Worm (Caenorhabditis elegans) whole organism, mixed stage, embryonic: Measurements from ENCODE around the gene spop-1.

Experiments
- bed-3 ChIP-seq: fragments of 200-800 bp; sonication (Bioruptor generic); optimal IDR thresholded peaks from 3 replicates; lab custom pipeline; 2018; ENCODE audit warnings: mild to moderate bottlenecking, missing genetic modification characterization, moderate library complexity, missing compliant biosample characterization
- ceh-39 ChIP-seq: fragments of 150-350 bp; optimal IDR thresholded peaks from 2 replicates; lab custom pipeline; 2014; ENCODE audit warnings: missing biosample characterization, missing genetic modification characterization
- ceh-83 ChIP-seq: fragments of 200-800 bp; sonication (Bioruptor generic); optimal IDR thresholded peaks from 2 replicates; lab custom pipeline; 2018; ENCODE audit warnings: mild to moderate bottlenecking, missing genetic modification characterization, missing compliant biosample characterization
- cnd-1 ChIP-seq: fragments of 200-800 bp; sonication (Bioruptor generic); optimal IDR thresholded peaks from 2 replicates; lab custom pipeline; 2018; ENCODE audit warnings: mild to moderate bottlenecking, missing genetic modification characterization, missing compliant biosample characterization
- ham-2 ChIP-seq: fragments of 200-800 bp; sonication (Bioruptor generic); optimal IDR thresholded peaks from 2 replicates; lab custom pipeline; 2018; ENCODE audit warnings: mild to moderate bottlenecking, missing genetic modification characterization, missing compliant biosample characterization
- lsy-2 ChIP-seq: fragments of 150-350 bp; optimal IDR thresholded peaks from 2 replicates; lab custom pipeline; 2014; ENCODE audit warnings: missing biosample characterization, missing genetic modification characterization
- mls-2 ChIP-seq: sonication (generic microtip); optimal IDR thresholded peaks from 2 replicates; lab custom pipeline; 2016; ENCODE audit warnings: mild to moderate bottlenecking, missing genetic modification characterization, moderate library complexity, missing compliant biosample characterization
- nhr-12 ChIP-seq: fragments of 150-350 bp; optimal IDR thresholded peaks from 2 replicates; lab custom pipeline; 2014; ENCODE audit warnings: missing biosample characterization, missing genetic modification characterization
- nhr-237 ChIP-seq: fragments of 150-350 bp; optimal IDR thresholded peaks from 2 replicates; lab custom pipeline; 2014; ENCODE audit warnings: missing biosample characterization, missing genetic modification characterization
- nhr-28 ChIP-seq: fragments of 150-350 bp; optimal IDR thresholded peaks from 2 replicates; lab custom pipeline; 2014; ENCODE audit warnings: missing biosample characterization, missing genetic modification characterization
- nhr-76 ChIP-seq: sonication (generic microtip); optimal IDR thresholded peaks from 2 replicates; lab custom pipeline; 2017; ENCODE audit warnings: missing biosample characterization, missing genetic modification characterization
- ztf-11 ChIP-seq: fragments of 150-350 bp; optimal IDR thresholded peaks from 2 replicates; lab custom pipeline; 2014; ENCODE audit warnings: missing biosample characterization, missing genetic modification characterization

DNA sequence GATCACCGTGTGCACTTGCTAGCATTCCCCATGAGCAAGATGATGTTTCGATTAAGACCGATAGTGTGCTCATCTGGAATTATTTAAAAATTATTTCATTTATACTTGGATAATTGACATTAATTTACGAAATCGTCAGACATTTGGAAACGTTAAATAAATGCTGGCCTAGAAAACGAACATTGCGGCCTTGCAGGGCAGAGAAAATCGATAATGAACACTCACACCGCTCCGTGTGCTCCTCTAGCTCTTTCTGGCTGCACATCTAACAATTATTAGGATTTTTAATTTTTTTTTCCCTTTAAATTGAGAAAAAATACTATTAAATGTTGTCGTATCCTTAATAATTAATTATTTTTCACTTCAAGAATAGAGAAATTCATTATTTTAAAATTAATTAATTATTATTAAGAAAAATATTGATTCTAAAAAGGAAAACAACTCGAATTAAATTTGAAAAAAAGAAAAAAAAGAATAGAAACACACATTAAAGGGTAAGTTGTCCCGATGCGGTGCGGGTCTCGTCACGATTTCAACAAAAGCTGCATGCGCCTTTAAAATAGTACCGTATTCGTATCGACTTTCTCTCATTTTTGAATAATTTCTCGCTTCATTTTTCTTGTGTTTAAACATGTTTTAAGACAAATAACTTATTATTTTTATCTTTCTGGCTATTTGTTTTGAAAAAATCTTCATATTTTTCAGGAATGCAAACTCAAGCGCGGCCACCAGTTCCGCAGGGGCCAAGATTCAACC lies 22.4 kb upstream of the spop-1 start, which contains the start of the genes gtf-2H3 and ham-3:
- no peak for TF ChIP-seq bed-3
- no peak for TF ChIP-seq ceh-83 (GFP tag; lab: Kevin White, UChicago)
- no peak for TF ChIP-seq nhr-76 (tag; lab: Kevin White, UChicago)
- TF ChIP-seq nhr-12, result no peak
- no peak for TF ChIP-seq ceh-39 (tag; lab: Kevin White, UChicago)
- no peak for TF ChIP-seq ztf-11 (tag; lab: Kevin White, UChicago)
- no peak for TF ChIP-seq nhr-237
- no peak for TF ChIP-seq cnd-1 (tag; lab: Kevin White, UChicago)
- no peak for TF ChIP-seq mls-2 (tag; lab: Kevin White, UChicago)
- TF ChIP-seq nhr-28 (tag; lab: Kevin White, UChicago), result no peak
- TF ChIP-seq ham-2, result no peak
- TF ChIP-seq lsy-2, result no peak
